Fruit fly (Drosophila melanogaster) whole organism, embryonic: ENCODE results near the gene CG14960.
A peak's percentile ranks its signal among the peaks of the same experiment; 100 is the strongest.

ENCODE experiments used
- Awh ChIP-seq: fragments of 200-800 bp; sonication (Bioruptor generic); IDR thresholded peaks from 2 replicates; pipeline ENCODE4, ENCODE4 v1.3.6; 2022; ENCODE audit warnings: missing biosample characterization, missing genetic modification characterization
- Bteb2 ChIP-seq: fragments of 200-800 bp; sonication (Bioruptor generic); optimal IDR thresholded peaks from 2 replicates; lab custom pipeline; 2016; ENCODE audit warnings: missing biosample characterization, missing genetic modification characterization
- C15 ChIP-seq: fragments of 200-800 bp; sonication (Bioruptor generic); IDR thresholded peaks from 3 replicates; pipeline ENCODE4 v1.3.6; 2022; ENCODE audit warnings: missing biosample characterization, missing genetic modification characterization
- CG1024 ChIP-seq: fragments of 200-800 bp; sonication (Bioruptor generic); IDR thresholded peaks from 2 replicates; pipeline ENCODE4 v1.3.6; 2022; ENCODE audit warnings: missing biosample characterization, missing genetic modification characterization
- CG10267 ChIP-seq: fragments of 200-800 bp; sonication (Bioruptor generic); optimal IDR thresholded peaks from 2 replicates; lab custom pipeline; 2018; ENCODE audit warnings: missing biosample characterization, mild to moderate bottlenecking, missing genetic modification characterization, moderate library complexity
- CG10543 ChIP-seq: fragments of 200-800 bp; sonication (Bioruptor generic); optimal IDR thresholded peaks from 3 replicates; lab custom pipeline; 2017; ENCODE audit warnings: missing biosample characterization, mild to moderate bottlenecking, missing genetic modification characterization, moderate library complexity
- CG10565 ChIP-seq: fragments of 200-800 bp; sonication (Bioruptor generic); optimal IDR thresholded peaks from 3 replicates; lab custom pipeline; 2016; ENCODE audit warnings: missing biosample characterization, mild to moderate bottlenecking, missing genetic modification characterization
- CG11696 ChIP-seq: fragments of 200-800 bp; sonication (Bioruptor generic); IDR thresholded peaks from 2 replicates; pipeline ENCODE4 v1.3.6; 2022; ENCODE audit warnings: missing biosample characterization, missing genetic modification characterization
- CG12769 ChIP-seq: fragments of 200-800 bp; sonication (Bioruptor generic); optimal IDR thresholded peaks from 2 replicates; lab custom pipeline; 2019; ENCODE audit warnings: missing biosample characterization, mild to moderate bottlenecking, missing genetic modification characterization, moderate library complexity
- CG1529 ChIP-seq: fragments of 200-800 bp; sonication (Bioruptor generic); optimal IDR thresholded peaks from 3 replicates; lab custom pipeline; 2018; ENCODE audit warnings: missing biosample characterization, missing genetic modification characterization
- CG18599 ChIP-seq: fragments of 200-800 bp; sonication (Bioruptor generic); optimal IDR thresholded peaks from 3 replicates; lab custom pipeline; 2017; ENCODE audit warnings: missing biosample characterization, missing genetic modification characterization, mild to moderate bottlenecking, moderate library complexity, missing genetic modification reagents
- CG2889 ChIP-seq: fragments of 200-800 bp; sonication (Bioruptor generic); IDR thresholded peaks from 3 replicates; pipeline ENCODE4 v1.3.6; 2022; ENCODE audit warnings: missing biosample characterization, missing genetic modification characterization
- CG3065 ChIP-seq: fragments of 200-800 bp; sonication (Bioruptor generic); optimal IDR thresholded peaks from 2 replicates; lab custom pipeline; 2016; ENCODE audit warnings: missing biosample characterization, missing genetic modification characterization
- CG4328 ChIP-seq: fragments of 200-800 bp; sonication (Bioruptor generic); optimal IDR thresholded peaks from 3 replicates; lab custom pipeline; 2017; ENCODE audit warnings: missing biosample characterization, missing genetic modification reagents, missing genetic modification characterization
- CG4404 ChIP-seq: fragments of 200-800 bp; sonication (Bioruptor generic); IDR thresholded peaks from 2 replicates; pipeline ENCODE4 v1.3.6; 2022; ENCODE audit warnings: missing biosample characterization, missing genetic modification characterization
- CG4424 ChIP-seq: fragments of 200-800 bp; sonication (Bioruptor generic); optimal IDR thresholded peaks from 3 replicates; lab custom pipeline; 2016; ENCODE audit warnings: missing biosample characterization, missing genetic modification characterization
- CG7556 ChIP-seq: fragments of 200-800 bp; sonication (Bioruptor generic); optimal IDR thresholded peaks from 2 replicates; lab custom pipeline; 2017; ENCODE audit warnings: missing biosample characterization, mild to moderate bottlenecking, missing genetic modification characterization
- Doc3 ChIP-seq: fragments of 200-800 bp; sonication (Bioruptor generic); IDR thresholded peaks from 3 replicates; pipeline ENCODE4 v1.3.6; 2022; ENCODE audit warnings: missing biosample characterization, missing genetic modification characterization; ENCODE audit not compliant: partially characterized antibody
- Dref ChIP-seq: fragments of 200-800 bp; sonication (Bioruptor generic); IDR thresholded peaks from 2 replicates; pipeline ENCODE4 v1.3.6; 2022; ENCODE audit warnings: missing biosample characterization, missing genetic modification characterization
- Fer1 ChIP-seq: fragments of 200-800 bp; sonication (Bioruptor generic); optimal IDR thresholded peaks from 2 replicates; lab custom pipeline; 2017; ENCODE audit warnings: missing biosample characterization, mild to moderate bottlenecking, missing genetic modification characterization
- GATAe ChIP-seq: fragments of 200-800 bp; sonication (Bioruptor generic); conservative IDR thresholded peaks from 2 replicates; pipeline ENCODE4 v1.3.6; 2022; ENCODE audit warnings: missing biosample characterization, missing genetic modification characterization
- Hr78 ChIP-seq, 2 experiments: fragments of 200-800 bp in 1 of 2; fragments of >200 bp in 1 of 2; sonication (Bioruptor generic) in 1 of 2; optimal IDR thresholded peaks; 2 replicates each; lab custom pipeline; 2017 to 2019; ENCODE audit warnings: missing biosample characterization in 2 of 2, missing genetic modification characterization in 2 of 2, mild to moderate bottlenecking in 1 of 2, moderate library complexity in 1 of 2
- Nf-YC ChIP-seq: fragments of 200-800 bp; optimal IDR thresholded peaks from 3 replicates; lab custom pipeline; 2019; ENCODE audit warnings: missing biosample characterization, mild to moderate bottlenecking, missing genetic modification characterization, moderate library complexity
- Ptx1 ChIP-seq: fragments of 200-800 bp; sonication (Bioruptor generic); IDR thresholded peaks from 2 replicates; pipeline ENCODE4 v1.3.6; 2022; ENCODE audit warnings: missing biosample characterization, missing genetic modification characterization
- Side ChIP-seq: fragments of 200-800 bp; sonication (Bioruptor generic); optimal IDR thresholded peaks from 2 replicates; lab custom pipeline; 2016; ENCODE audit warnings: missing biosample characterization, missing genetic modification characterization
- Six4 ChIP-seq: fragments of 200-800 bp; sonication (Bioruptor generic); optimal IDR thresholded peaks from 2 replicates; lab custom pipeline; 2016; ENCODE audit warnings: missing biosample characterization, missing genetic modification characterization
- Spps ChIP-seq: fragments of 200-800 bp; sonication (Bioruptor generic); optimal IDR thresholded peaks from 2 replicates; lab custom pipeline; 2018; ENCODE audit warnings: missing biosample characterization, mild to moderate bottlenecking, missing genetic modification characterization
- YL-1 ChIP-seq: fragments of 200-800 bp; sonication (Bioruptor generic); optimal IDR thresholded peaks from 3 replicates; lab custom pipeline; 2017; ENCODE audit warnings: missing biosample characterization, mild to moderate bottlenecking, missing genetic modification characterization
- abd-A ChIP-seq: fragments of 200-800 bp; sonication (Bioruptor generic); optimal IDR thresholded peaks from 3 replicates; lab custom pipeline; 2019; ENCODE audit warnings: missing biosample characterization, mild to moderate bottlenecking, missing genetic modification characterization, moderate library complexity
- amos ChIP-seq: fragments of 200-800 bp; sonication (Bioruptor generic); IDR thresholded peaks from 2 replicates; pipeline ENCODE4 v1.3.6; 2022; ENCODE audit warnings: missing biosample characterization, missing genetic modification characterization; ENCODE audit not compliant: partially characterized antibody
- chm ChIP-seq: fragments of 200-800 bp; sonication (Bioruptor generic); IDR thresholded peaks from 2 replicates; pipeline ENCODE4 v1.3.6; 2022; ENCODE audit warnings: missing biosample characterization, missing genetic modification characterization
- chn ChIP-seq: fragments of 200-800 bp; sonication (Bioruptor generic); optimal IDR thresholded peaks from 2 replicates; lab custom pipeline; 2016; ENCODE audit warnings: missing biosample characterization, missing genetic modification characterization
- crc ChIP-seq: fragments of 200-800 bp; sonication (Bioruptor generic); optimal IDR thresholded peaks from 2 replicates; lab custom pipeline; 2016; ENCODE audit warnings: missing biosample characterization, missing genetic modification characterization
- dpn ChIP-seq, 2 experiments: fragments of 200-800 bp; sonication (Bioruptor generic); optimal IDR thresholded peaks; 3 replicates each; lab custom pipeline; 2016; ENCODE audit warnings: missing biosample characterization in 2 of 2, missing genetic modification characterization in 2 of 2
- ewg ChIP-seq: fragments of 200-800 bp; sonication (Bioruptor generic); optimal IDR thresholded peaks from 3 replicates; lab custom pipeline; 2017; ENCODE audit warnings: mild to moderate bottlenecking, missing biosample characterization, missing genetic modification reagents, missing genetic modification characterization
- fru ChIP-seq: fragments of >200 bp; optimal IDR thresholded peaks from 2 replicates; lab custom pipeline; 2017
- gcm2 ChIP-seq: fragments of 200-800 bp; sonication (Bioruptor generic); optimal IDR thresholded peaks from 2 replicates; lab custom pipeline; 2016; ENCODE audit warnings: missing biosample characterization, missing genetic modification characterization
- grn ChIP-seq: fragments of 200-800 bp; sonication (Bioruptor generic); optimal IDR thresholded peaks from 3 replicates; lab custom pipeline; 2017; ENCODE audit warnings: missing biosample characterization, missing genetic modification characterization
- gro ChIP-seq: fragments of 200-800 bp; sonication (Bioruptor generic); optimal IDR thresholded peaks from 2 replicates; lab custom pipeline; 2016; ENCODE audit warnings: missing biosample characterization, missing genetic modification characterization
- gsb-n ChIP-seq: fragments of 200-800 bp; sonication (Bioruptor generic); optimal IDR thresholded peaks from 3 replicates; lab custom pipeline; 2018; ENCODE audit warnings: missing biosample characterization, mild to moderate bottlenecking, missing genetic modification characterization
- inv ChIP-seq: fragments of 200-800 bp; sonication (Bioruptor generic); IDR thresholded peaks from 2 replicates; pipeline ENCODE4 v1.3.6; 2022; ENCODE audit warnings: missing biosample characterization, missing genetic modification characterization; ENCODE audit not compliant: partially characterized antibody
- kay ChIP-seq: fragments of 200-800 bp; sonication (Bioruptor generic); optimal IDR thresholded peaks from 2 replicates; lab custom pipeline; 2016; ENCODE audit warnings: missing biosample characterization, missing genetic modification characterization
- lmd ChIP-seq: fragments of 200-800 bp; sonication (Bioruptor generic); IDR thresholded peaks from 2 replicates; pipeline ENCODE4 v1.3.6; 2022; ENCODE audit warnings: missing biosample characterization, missing genetic modification characterization
- luna ChIP-seq: fragments of 200-800 bp; sonication (Bioruptor generic); optimal IDR thresholded peaks from 2 replicates; lab custom pipeline; 2016; ENCODE audit warnings: missing biosample characterization, missing genetic modification characterization
- odd ChIP-seq: fragments of 200-800 bp; sonication (Bioruptor generic); optimal IDR thresholded peaks from 2 replicates; lab custom pipeline; 2017; ENCODE audit warnings: missing biosample characterization, mild to moderate bottlenecking, missing genetic modification characterization
- sna ChIP-seq: fragments of 200-800 bp; sonication (Bioruptor generic); IDR thresholded peaks from 2 replicates; pipeline ENCODE4 v1.3.6; 2022; ENCODE audit warnings: missing biosample characterization, missing genetic modification characterization; ENCODE audit not compliant: partially characterized antibody
- ssp ChIP-seq: fragments of 200-800 bp; sonication (Bioruptor generic); IDR thresholded peaks from 2 replicates; pipeline ENCODE4 v1.3.6; 2022; ENCODE audit warnings: missing biosample characterization, missing genetic modification characterization
- usp ChIP-seq: fragments of >200 bp; optimal IDR thresholded peaks from 2 replicates; lab custom pipeline; 2017; ENCODE audit warnings: missing biosample characterization, missing genetic modification characterization
- wdn ChIP-seq: fragments of 200-800 bp; sonication (Bioruptor generic); IDR thresholded peaks from 2 replicates; pipeline ENCODE4 v1.3.6; 2022; ENCODE audit warnings: missing biosample characterization, missing genetic modification characterization
- wek ChIP-seq: fragments of 200-800 bp; sonication (Bioruptor generic); optimal IDR thresholded peaks from 3 replicates; lab custom pipeline; 2018; ENCODE audit warnings: missing biosample characterization, mild to moderate bottlenecking, missing genetic modification characterization, moderate library complexity

Gene CG14960

dm6 chr3L:3222643-3223389, 48.0 kb upstream of the CG14960 start, which contains the start of the genes RpL28 and eIF1 (continued):
- TF ChIP-seq ewg (GFP tag; lab: Kevin White, UChicago) (peak; percentile 84), wdn (GFP tag; lab: Robert Waterston, UW) (peak; percentile 57), Nf-YC (tag; lab: Kevin White, UChicago) (peak; percentile 81), Ptx1 (GFP tag; lab: Robert Waterston, UW) (peak; percentile 86), Bteb2 (GFP tag; lab: Kevin White, UChicago) (peak; percentile 86), usp (GFP tag; lab: Kevin White, UChicago) (no peak), chn (GFP tag; lab: Kevin White, UChicago) (peak; percentile 90), CG18599 (GFP tag; lab: Kevin White, UChicago) (peak; percentile 93), CG2889 (GFP tag; lab: Robert Waterston, UW) (peak; percentile 61; the same call in 2 of the 3 replicates), CG10543 (GFP tag; lab: Kevin White, UChicago) (peak; percentile 96), CG1024 (GFP tag; lab: Robert Waterston, UW) (peak; percentile 84), crc (GFP tag; lab: Kevin White, UChicago) (peak; percentile 89), CG3065 (peak; percentile 87), sna (GFP tag; lab: Robert Waterston, UW) (peak; percentile 73), gcm2 (GFP tag; lab: Kevin White, UChicago) (peak; percentile 90), YL-1 (GFP tag; lab: Kevin White, UChicago) (peak; percentile 98), Dref (GFP tag; lab: Robert Waterston, UW) (peak; percentile 72), Hr78 (GFP tag; optimal IDR thresholded peaks at IDR 0.05; lab: Kevin White, UChicago) (peak in 1 of 2 experiments; percentile 43), Spps (tag; lab: Kevin White, UChicago) (peak; percentile 36), Fer1 (GFP tag; lab: Kevin White, UChicago) (peak; percentile 90), CG4404 (peak; percentile 66), lmd (GFP tag; lab: Robert Waterston, UW) (peak; percentile 82), Doc3 (peak; percentile 81), C15 (GFP tag; lab: Robert Waterston, UW) (peak; percentile 86; the same call in 2 of the 3 replicates), CG1529 (GFP tag; lab: Kevin White, UChicago) (peak; percentile 89), fru (lab: Kevin White, UChicago) (no peak), CG7556 (GFP tag; lab: Kevin White, UChicago) (peak; percentile 85), dpn (GFP tag; optimal IDR thresholded peaks at IDR 0.05; lab: Kevin White, UChicago) (peak; percentile 83 to 94), Six4 (GFP tag; lab: Kevin White, UChicago) (peak; percentile 90), chm (peak; percentile 96), CG10267 (tag; lab: Kevin White, UChicago) (peak; percentile 86), gsb-n (tag; lab: Kevin White, UChicago) (peak; percentile 52), CG4424 (GFP tag; lab: Kevin White, UChicago) (peak; percentile 93), wek (GFP tag; lab: Kevin White, UChicago) (peak; percentile 90), GATAe (peak; percentile 56), ssp (GFP tag; lab: Robert Waterston, UW) (peak; percentile 79), Side (GFP tag; lab: Kevin White, UChicago) (peak; percentile 93), Awh (GFP tag; lab: Robert Waterston, UW) (peak; percentile 86), odd (GFP tag; lab: Kevin White, UChicago) (peak; percentile 95), CG11696 (GFP tag; lab: Robert Waterston, UW) (peak; percentile 62), CG10565 (GFP tag; lab: Kevin White, UChicago) (peak; percentile 79), gro (peak; percentile 84), grn (GFP tag; lab: Kevin White, UChicago) (peak; percentile 83), luna (peak; percentile 92), abd-A (tag; lab: Kevin White, UChicago) (no peak), amos (GFP tag; lab: Robert Waterston, UW) (peak; percentile 78), CG4328 (GFP tag; lab: Kevin White, UChicago) (peak; percentile 92), kay (GFP tag; lab: Kevin White, UChicago) (peak; percentile 61), CG12769 (tag; lab: Kevin White, UChicago) (no peak), inv (GFP tag; lab: Robert Waterston, UW) (peak; percentile 72)
